Fruit fly (Drosophila melanogaster) whole organism, embryonic: ENCODE results near the gene CG10086.

Experiments
- Atf3 ChIP-seq: fragments of 200-800 bp; sonication (Bioruptor generic); optimal IDR thresholded peaks from 3 replicates; lab custom pipeline; 2016; ENCODE audit warnings: missing biosample characterization, missing genetic modification characterization
- CG10321 ChIP-seq: fragments of 200-800 bp; sonication (Bioruptor generic); IDR thresholded peaks from 2 replicates; pipeline ENCODE4 v1.3.6; 2022; ENCODE audit warnings: missing biosample characterization, missing genetic modification characterization
- CG10565 ChIP-seq: fragments of 200-800 bp; sonication (Bioruptor generic); optimal IDR thresholded peaks from 3 replicates; lab custom pipeline; 2016; ENCODE audit warnings: missing biosample characterization, mild to moderate bottlenecking, missing genetic modification characterization
- CG11695 ChIP-seq: fragments of 200-800 bp; sonication (Bioruptor generic); IDR thresholded peaks from 3 replicates; pipeline ENCODE4 v1.3.6; 2022; ENCODE audit warnings: missing biosample characterization, missing genetic modification characterization
- CG13894 ChIP-seq: fragments of 200-800 bp; sonication (Bioruptor generic); optimal IDR thresholded peaks from 3 replicates; lab custom pipeline; 2018; ENCODE audit warnings: missing biosample characterization, mild to moderate bottlenecking, missing genetic modification characterization, moderate library complexity
- CG14860 ChIP-seq: fragments of 200-800 bp; sonication (Bioruptor generic); IDR thresholded peaks from 3 replicates; pipeline ENCODE4 v1.3.6; 2022; ENCODE audit warnings: missing biosample characterization, missing genetic modification characterization; ENCODE audit not compliant: partially characterized antibody
- CG1603 ChIP-seq: fragments of 200-800 bp; sonication (Bioruptor generic); optimal IDR thresholded peaks from 2 replicates; lab custom pipeline; 2019; ENCODE audit warnings: missing biosample characterization, mild to moderate bottlenecking, missing genetic modification characterization, moderate library complexity
- CG18476 ChIP-seq: fragments of 200-800 bp; sonication (Bioruptor generic); optimal IDR thresholded peaks from 2 replicates; lab custom pipeline; 2016; ENCODE audit warnings: missing biosample characterization, mild to moderate bottlenecking, missing genetic modification characterization
- CG2202 ChIP-seq: fragments of 200-800 bp; sonication (Bioruptor generic); optimal IDR thresholded peaks from 2 replicates; lab custom pipeline; 2018; ENCODE audit warnings: missing biosample characterization, mild to moderate bottlenecking, missing genetic modification characterization
- CG30020 ChIP-seq: fragments of 200-800 bp; optimal IDR thresholded peaks from 2 replicates; lab custom pipeline; 2019; ENCODE audit warnings: missing biosample characterization, mild to moderate bottlenecking, missing genetic modification characterization, moderate library complexity
- CG3163 ChIP-seq: fragments of 200-800 bp; sonication (Bioruptor generic); optimal IDR thresholded peaks from 3 replicates; lab custom pipeline; 2016; ENCODE audit warnings: missing biosample characterization, missing genetic modification characterization
- CG32767 ChIP-seq: fragments of 200-800 bp; sonication (Bioruptor generic); IDR thresholded peaks from 2 replicates; pipeline ENCODE4 v1.3.6; 2022; ENCODE audit warnings: missing biosample characterization, missing genetic modification characterization
- CG33213 ChIP-seq: fragments of 200-800 bp; sonication (Bioruptor generic); optimal IDR thresholded peaks from 3 replicates; lab custom pipeline; 2016; ENCODE audit warnings: missing biosample characterization, missing genetic modification characterization
- CG3995 ChIP-seq: fragments of 200-800 bp; sonication (Bioruptor generic); optimal IDR thresholded peaks from 3 replicates; lab custom pipeline; 2016; ENCODE audit warnings: missing biosample characterization, missing genetic modification characterization
- CG5180 ChIP-seq: fragments of 200-800 bp; sonication (Bioruptor generic); optimal IDR thresholded peaks from 3 replicates; lab custom pipeline; 2017; ENCODE audit warnings: missing biosample characterization, missing genetic modification characterization, mild to moderate bottlenecking, moderate library complexity, missing genetic modification reagents
- CG6813 ChIP-seq: fragments of 200-800 bp; sonication (Bioruptor generic); optimal IDR thresholded peaks from 2 replicates; lab custom pipeline; 2017; ENCODE audit warnings: missing biosample characterization, missing genetic modification characterization, mild to moderate bottlenecking, moderate library complexity, missing genetic modification reagents
- CG7357 ChIP-seq: fragments of 200-800 bp; sonication (Bioruptor generic); IDR thresholded peaks from 3 replicates; pipeline ENCODE4 v1.3.6; 2022; ENCODE audit warnings: missing biosample characterization, missing genetic modification characterization
- CG7556 ChIP-seq: fragments of 200-800 bp; sonication (Bioruptor generic); optimal IDR thresholded peaks from 2 replicates; lab custom pipeline; 2017; ENCODE audit warnings: missing biosample characterization, mild to moderate bottlenecking, missing genetic modification characterization
- CG7839 ChIP-seq: fragments of 200-800 bp; sonication (Bioruptor generic); optimal IDR thresholded peaks from 3 replicates; lab custom pipeline; 2018; ENCODE audit warnings: missing biosample characterization, mild to moderate bottlenecking, missing genetic modification characterization, moderate library complexity
- CG8388 ChIP-seq: fragments of 200-800 bp; sonication (Bioruptor generic); optimal IDR thresholded peaks from 2 replicates; lab custom pipeline; 2019; ENCODE audit warnings: missing biosample characterization, mild to moderate bottlenecking, missing genetic modification characterization, moderate library complexity
- CG9727 ChIP-seq: fragments of 200-800 bp; sonication (Bioruptor generic); optimal IDR thresholded peaks from 3 replicates; lab custom pipeline; 2017; ENCODE audit warnings: missing biosample characterization, mild to moderate bottlenecking, missing genetic modification characterization
- CrebB ChIP-seq: fragments of 200-800 bp; sonication (Bioruptor generic); optimal IDR thresholded peaks from 3 replicates; lab custom pipeline; 2018; ENCODE audit warnings: missing biosample characterization, mild to moderate bottlenecking, missing genetic modification characterization
- Dip2 ChIP-seq: fragments of 200-800 bp; sonication (Bioruptor generic); IDR thresholded peaks from 2 replicates; pipeline ENCODE4 v1.3.6; 2022; ENCODE audit warnings: missing biosample characterization, missing genetic modification characterization
- Dref ChIP-seq: fragments of 200-800 bp; sonication (Bioruptor generic); IDR thresholded peaks from 2 replicates; pipeline ENCODE4 v1.3.6; 2022; ENCODE audit warnings: missing biosample characterization, missing genetic modification characterization
- Ets65A ChIP-seq: fragments of 200-800 bp; sonication (Bioruptor generic); peaks from one replicate; lab custom pipeline; 2016; ENCODE audit warnings: missing biosample characterization, missing genetic modification characterization
- Hmr ChIP-seq: fragments of 200-800 bp; sonication (Bioruptor generic); optimal IDR thresholded peaks from 3 replicates; lab custom pipeline; 2017; ENCODE audit warnings: mild to moderate bottlenecking, missing biosample characterization, missing genetic modification reagents, missing genetic modification characterization
- amos ChIP-seq: fragments of 200-800 bp; sonication (Bioruptor generic); IDR thresholded peaks from 2 replicates; pipeline ENCODE4 v1.3.6; 2022; ENCODE audit warnings: missing biosample characterization, missing genetic modification characterization; ENCODE audit not compliant: partially characterized antibody
- chif ChIP-seq, 2 experiments: fragments of 200-800 bp; sonication (Bioruptor generic); optimal IDR thresholded peaks; 3 replicates each; lab custom pipeline; 2016; ENCODE audit warnings: missing biosample characterization in 2 of 2, missing genetic modification characterization in 2 of 2
- chinmo ChIP-seq: fragments of 200-800 bp; sonication (Bioruptor generic); IDR thresholded peaks from 4 replicates; pipeline ENCODE4 v1.3.6; 2022; ENCODE audit warnings: missing biosample characterization, missing genetic modification characterization; ENCODE audit not compliant: partially characterized antibody
- ewg ChIP-seq: fragments of 200-800 bp; sonication (Bioruptor generic); optimal IDR thresholded peaks from 3 replicates; lab custom pipeline; 2017; ENCODE audit warnings: mild to moderate bottlenecking, missing biosample characterization, missing genetic modification reagents, missing genetic modification characterization
- grn ChIP-seq: fragments of 200-800 bp; sonication (Bioruptor generic); optimal IDR thresholded peaks from 3 replicates; lab custom pipeline; 2017; ENCODE audit warnings: missing biosample characterization, missing genetic modification characterization
- hbn ChIP-seq: fragments of 200-800 bp; sonication (Bioruptor generic); IDR thresholded peaks from 2 replicates; pipeline ENCODE4 v1.3.6; 2022; ENCODE audit warnings: missing biosample characterization, missing genetic modification characterization; ENCODE audit not compliant: partially characterized antibody
- her ChIP-seq: fragments of 200-800 bp; sonication (Bioruptor generic); optimal IDR thresholded peaks from 2 replicates; lab custom pipeline; 2016; ENCODE audit warnings: missing biosample characterization, missing genetic modification characterization
- jing ChIP-seq: fragments of 200-800 bp; sonication (Bioruptor generic); optimal IDR thresholded peaks from 2 replicates; lab custom pipeline; 2018; ENCODE audit warnings: missing biosample characterization, mild to moderate bottlenecking, missing genetic modification characterization
- kay ChIP-seq: fragments of 200-800 bp; sonication (Bioruptor generic); optimal IDR thresholded peaks from 2 replicates; lab custom pipeline; 2016; ENCODE audit warnings: missing biosample characterization, missing genetic modification characterization
- lov ChIP-seq, 2 experiments: fragments of 200-800 bp in 1 of 2; fragments of >200 bp in 1 of 2; sonication (Bioruptor generic) in 1 of 2; IDR thresholded peaks in 1 of 2; optimal IDR thresholded peaks in 1 of 2; 2 replicates in 1 of 2; 3 replicates in 1 of 2; pipeline versions ENCODE4 v1.3.6 to Lab custom; 2017 to 2022; ENCODE audit warnings: missing biosample characterization in 1 of 2, missing genetic modification characterization in 1 of 2
- mirr ChIP-seq: fragments of 200-800 bp; sonication (Bioruptor generic); optimal IDR thresholded peaks from 3 replicates; lab custom pipeline; 2018; ENCODE audit warnings: missing biosample characterization, mild to moderate bottlenecking, missing genetic modification characterization
- nom ChIP-seq: fragments of 200-800 bp; sonication (Bioruptor generic); optimal IDR thresholded peaks from 2 replicates; lab custom pipeline; 2017; ENCODE audit warnings: missing biosample characterization, missing genetic modification characterization, mild to moderate bottlenecking, moderate library complexity, missing genetic modification reagents
- pb ChIP-seq: fragments of 200-800 bp; sonication (Bioruptor generic); optimal IDR thresholded peaks from 3 replicates; lab custom pipeline; 2016; ENCODE audit warnings: missing biosample characterization, missing genetic modification characterization
- psq ChIP-seq: fragments of 200-800 bp; sonication (Bioruptor generic); optimal IDR thresholded peaks from 2 replicates; lab custom pipeline; 2017; ENCODE audit warnings: missing biosample characterization, missing genetic modification characterization
- salm ChIP-seq: fragments of 200-800 bp; sonication (Bioruptor generic); optimal IDR thresholded peaks from 2 replicates; lab custom pipeline; 2018; ENCODE audit warnings: missing biosample characterization, mild to moderate bottlenecking, missing genetic modification characterization
- schlank ChIP-seq: fragments of 200-800 bp; sonication (Bioruptor generic); optimal IDR thresholded peaks from 2 replicates; lab custom pipeline; 2018; ENCODE audit warnings: missing biosample characterization, mild to moderate bottlenecking, missing genetic modification characterization
- shn ChIP-seq: fragments of 200-800 bp; sonication (Bioruptor generic); optimal IDR thresholded peaks from 3 replicates; lab custom pipeline; 2016; ENCODE audit warnings: missing biosample characterization, missing genetic modification characterization
- sisA ChIP-seq: fragments of 200-800 bp; sonication (Bioruptor generic); IDR thresholded peaks from 2 replicates; pipeline ENCODE4 v1.3.6; 2022; ENCODE audit warnings: missing biosample characterization, missing genetic modification characterization
- stwl ChIP-seq: fragments of 200-800 bp; sonication (Bioruptor generic); optimal IDR thresholded peaks from 3 replicates; lab custom pipeline; 2018; ENCODE audit warnings: missing biosample characterization, mild to moderate bottlenecking, missing genetic modification characterization, moderate library complexity
- tap ChIP-seq: fragments of 200-800 bp; optimal IDR thresholded peaks from 3 replicates; lab custom pipeline; 2019; ENCODE audit warnings: missing biosample characterization, mild to moderate bottlenecking, missing genetic modification characterization, moderate library complexity
- tgo ChIP-seq: fragments of 200-800 bp; sonication (Bioruptor generic); IDR thresholded peaks from 3 replicates; pipeline ENCODE4 v1.3.6; 2022; ENCODE audit warnings: missing biosample characterization, missing genetic modification characterization
- trh ChIP-seq: fragments of 200-800 bp; sonication (Bioruptor generic); optimal IDR thresholded peaks from 2 replicates; lab custom pipeline; 2016; ENCODE audit warnings: missing biosample characterization, missing genetic modification characterization
- vnd ChIP-seq: fragments of 200-800 bp; sonication (Bioruptor generic); IDR thresholded peaks from 3 replicates; pipeline ENCODE4 v1.3.6; 2022; ENCODE audit warnings: missing biosample characterization, missing genetic modification characterization; ENCODE audit not compliant: partially characterized antibody
- wek ChIP-seq: fragments of 200-800 bp; sonication (Bioruptor generic); optimal IDR thresholded peaks from 3 replicates; lab custom pipeline; 2018; ENCODE audit warnings: missing biosample characterization, mild to moderate bottlenecking, missing genetic modification characterization, moderate library complexity
- zfh1 ChIP-seq: fragments of 200-800 bp; sonication (Bioruptor generic); IDR thresholded peaks from 3 replicates; pipeline ENCODE4 v1.3.6; 2022; ENCODE audit warnings: missing biosample characterization, missing genetic modification characterization

Gene CG10086

DNA sequence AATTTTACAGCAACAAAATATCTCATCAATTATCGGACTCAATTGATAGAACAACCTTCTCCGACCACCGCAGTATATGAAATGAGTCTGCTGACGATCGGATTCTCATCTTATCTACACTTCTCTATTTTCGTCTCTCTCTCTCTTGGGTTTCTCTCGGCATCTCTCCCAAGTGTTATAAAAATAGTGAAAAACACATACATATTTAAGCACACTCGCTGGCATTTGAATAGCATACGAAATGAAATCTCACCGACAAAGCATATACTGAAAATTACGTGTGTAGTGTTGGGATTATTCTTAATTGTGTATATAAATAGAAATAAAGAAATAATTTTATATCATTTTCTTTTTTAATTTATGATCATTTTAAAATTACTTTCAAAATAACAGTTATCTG is 40.4 kb upstream of the CG10086 start, which contains the start of gene pyd3 (continued):
- TF ChIP-seq Atf3 (GFP tag; lab: Kevin White, UChicago) (no peak), trh (GFP tag; lab: Kevin White, UChicago) (no peak), CG1603 (no peak), CG6813 (GFP tag; lab: Kevin White, UChicago) (no peak), CG32767 (GFP tag; lab: Robert Waterston, UW) (no peak; the same call in 1 of the 2 replicates), CG5180 (GFP tag; lab: Kevin White, UChicago) (no peak), stwl (tag; lab: Kevin White, UChicago) (peak; percentile 31), Dip2 (no peak), lov (optimal IDR thresholded peaks at IDR 0.05; lab: Kevin White, UChicago) (no peak), lov (GFP tag; IDR thresholded peaks at IDR 0.05; lab: Robert Waterston, UW) (no peak), CrebB (tag; lab: Kevin White, UChicago) (no peak), CG3995 (GFP tag; lab: Kevin White, UChicago) (no peak), zfh1 (GFP tag; lab: Robert Waterston, UW) (peak; percentile 35; the same call in 1 of the 3 replicates), CG30020 (tag; lab: Kevin White, UChicago) (no peak), mirr (GFP tag; lab: Kevin White, UChicago) (no peak), nom (no peak), CG7556 (GFP tag; lab: Kevin White, UChicago) (no peak), tap (tag; lab: Kevin White, UChicago) (no peak), pb (GFP tag; lab: Kevin White, UChicago) (no peak), CG2202 (tag; lab: Kevin White, UChicago) (no peak), CG33213 (GFP tag; lab: Kevin White, UChicago) (no peak), tgo (peak; percentile 33; the same call in 1 of the 3 replicates), CG7839 (tag; lab: Kevin White, UChicago) (peak; percentile 44), grn (GFP tag; lab: Kevin White, UChicago) (no peak), jing (GFP tag; lab: Kevin White, UChicago) (no peak), amos (GFP tag; lab: Robert Waterston, UW) (no peak), psq (GFP tag; lab: Kevin White, UChicago) (no peak), her (GFP tag; lab: Kevin White, UChicago) (no peak), sisA (GFP tag; lab: Robert Waterston, UW) (no peak), kay (no peak), salm (tag; lab: Kevin White, UChicago) (no peak), CG14860 (GFP tag; lab: Robert Waterston, UW) (no peak), hbn (GFP tag; lab: Robert Waterston, UW) (no peak), vnd (GFP tag; lab: Robert Waterston, UW) (no peak), CG8388 (GFP tag; lab: Kevin White, UChicago) (peak; percentile 19), wek (GFP tag; lab: Kevin White, UChicago) (no peak), schlank (no peak), CG9727 (GFP tag; lab: Kevin White, UChicago) (no peak), chif (GFP tag; optimal IDR thresholded peaks at IDR 0.05; lab: Kevin White, UChicago) (no peak)
- TF ChIP-seq, all 482 proteins: peak for 38

DNA sequence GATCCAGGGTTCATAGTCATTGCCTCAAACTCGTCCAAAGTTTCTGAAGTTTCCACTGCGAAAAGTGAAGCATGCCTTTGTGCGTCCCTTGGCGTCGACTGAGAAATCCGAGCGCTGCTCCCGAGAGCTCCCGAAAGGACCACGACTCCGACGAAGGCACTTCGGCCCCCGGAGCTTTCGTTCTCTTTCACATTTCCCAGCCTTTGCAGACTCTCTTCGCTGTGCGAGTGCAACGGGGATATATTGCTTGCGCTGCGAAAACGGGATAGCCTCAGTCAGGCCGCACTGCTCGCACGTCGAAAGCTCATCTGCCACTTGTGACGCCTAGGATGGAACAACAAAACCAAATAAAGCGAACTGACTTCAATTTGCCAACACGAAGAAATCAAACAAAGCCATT is 36.9 kb upstream of the CG10086 start:
- TF ChIP-seq CG10565 (GFP tag; lab: Kevin White, UChicago) (no peak), CG11695 (GFP tag; lab: Robert Waterston, UW) (no peak), CG18476 (no peak), CG10321 (GFP tag; lab: Robert Waterston, UW) (peak; percentile 92), CG13894 (peak; percentile 1), Hmr (peak; percentile 14), Dref (no peak), psq (GFP tag; lab: Kevin White, UChicago) (no peak), chinmo (GFP tag; lab: Robert Waterston, UW) (0 out of 4 replicates have a peak, but pooled peaks have one; percentile 21), CG3163 (peak; percentile 97), nom (no peak), Ets65A (GFP tag; lab: Kevin White, UChicago) (peak; percentile 28), shn (GFP tag; lab: Kevin White, UChicago) (no peak), CG7357 (no peak), ewg (GFP tag; lab: Kevin White, UChicago) (no peak)
